Worm (Caenorhabditis elegans): ENCODE data around the gene sdz-21.

sdz-21 gene

DNA sequence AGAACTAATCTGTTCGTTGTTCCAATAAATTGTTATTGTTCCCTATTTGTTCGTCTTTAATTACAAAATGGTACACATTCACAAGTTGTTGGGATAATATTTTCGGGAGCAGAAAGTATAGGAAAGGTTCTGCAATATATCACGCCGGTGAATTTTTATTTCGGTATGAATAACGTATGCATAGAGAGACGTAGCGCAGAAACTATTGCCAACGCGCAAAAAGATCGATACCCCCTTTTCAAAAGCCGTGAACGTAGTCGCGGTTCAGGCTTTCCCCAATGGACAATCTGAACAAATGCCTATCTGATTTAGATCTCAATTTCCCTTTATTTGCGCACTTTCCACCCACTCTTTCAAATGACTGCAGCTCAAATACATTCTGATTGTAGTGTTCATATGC lies 23.3 kb upstream of the sdz-21 start, which contains the start of gene pst-2:
Gene pst-2 (plus strand): TSS at position 293 of the 400 bp plus-strand sequence.
- peak; percentile 27 for TF ChIP-seq tlf-1 (GFP tag; optimal IDR thresholded peaks at IDR 0.05)
- TF ChIP-seq nhr-27 (tag; optimal IDR thresholded peaks at IDR 0.05): no peak
- 0 out of 2 replicates have a peak, but pooled peaks have one; percentile 6 for TF ChIP-seq hmg-1.2 (GFP tag; IDR thresholded peaks at IDR 0.05)
- TF ChIP-seq ceh-91 (GFP tag; IDR thresholded peaks at IDR 0.05): no peak
- peak; percentile 66; the same call in 1 of the 2 replicates for TF ChIP-seq madf-6 (GFP tag; IDR thresholded peaks at IDR 0.05)
- peak; percentile 13 for TF ChIP-seq snpc-1.1 (tag; optimal IDR thresholded peaks at IDR 0.05; ENCODE audit: insufficient read depth)
- 0 out of 2 replicates have a peak, but pooled peaks have one; percentile 6 for TF ChIP-seq Y95B8A.8 (GFP tag; IDR thresholded peaks at IDR 0.05)
- TF ChIP-seq F33H1.4 (GFP tag; IDR thresholded peaks at IDR 0.05): peak; percentile 22; the same call in 1 of the 2 replicates
- peak; percentile 13 for TF ChIP-seq chd-7 (tag; optimal IDR thresholded peaks at IDR 0.05)
- TF ChIP-seq unc-130 (GFP tag; optimal IDR thresholded peaks at IDR 0.05): peak; percentile 1
- TF ChIP-seq B0336.3 (GFP tag; IDR thresholded peaks at IDR 0.05): peak; percentile 14; the same call in 1 of the 2 replicates
- TF ChIP-seq nhr-179 (tag; optimal IDR thresholded peaks at IDR 0.05): no peak
- TF ChIP-seq lag-1 (GFP tag; IDR thresholded peaks at IDR 0.05): no peak
- peak; percentile 37; the same call in 1 of the 2 replicates for TF ChIP-seq attf-6 (GFP tag; IDR thresholded peaks at IDR 0.05)
- TF ChIP-seq xnd-1 (tag; optimal IDR thresholded peaks at IDR 0.05): peak; percentile 3
- TF ChIP-seq pbrm-1 (GFP tag; IDR thresholded peaks at IDR 0.05): peak; percentile 43; the same call in 1 of the 2 replicates
- TF ChIP-seq ztf-22 (GFP tag; optimal IDR thresholded peaks at IDR 0.05): no peak
- peak; percentile 64; the same call in 1 of the 2 replicates for TF ChIP-seq hsf-1 (GFP tag; IDR thresholded peaks at IDR 0.05)
- TF ChIP-seq F55B11.4 (tag; optimal IDR thresholded peaks at IDR 0.05; ENCODE audit: borderline replicate concordance, insufficient read depth): no peak
- TF ChIP-seq ama-1 (optimal IDR thresholded peaks at IDR 0.05): no peak
- TF ChIP-seq ama-1 (GFP tag; optimal IDR thresholded peaks at IDR 0.05): peak in 1 of 2 experiments; percentile 37
- TF ChIP-seq zim-3 (tag; optimal IDR thresholded peaks at IDR 0.05): no peak
- peak; percentile 45; the same call in 1 of the 2 replicates for TF ChIP-seq rcor-1 (GFP tag; IDR thresholded peaks at IDR 0.05)
- peak; percentile 72; the same call in 1 of the 2 replicates for TF ChIP-seq Y53G8AR.9 (GFP tag; conservative IDR thresholded peaks at IDR 0.05)
- peak; percentile 49 for TF ChIP-seq lin-54 (GFP tag; optimal IDR thresholded peaks at IDR 0.05)
- no peak for TF ChIP-seq ets-4 (GFP tag; optimal IDR thresholded peaks at IDR 0.05)
- TF ChIP-seq F49E8.2 (tag; optimal IDR thresholded peaks at IDR 0.05; ENCODE audit: insufficient read depth): peak; percentile 90
- 0 out of 2 replicates have a peak, but pooled peaks have one; percentile 13 for TF ChIP-seq egl-44 (GFP tag; IDR thresholded peaks at IDR 0.05)
- TF ChIP-seq him-1 (tag; optimal IDR thresholded peaks at IDR 0.05): peak; percentile 47
- peak; percentile 12; the same call in 1 of the 2 replicates for TF ChIP-seq ztf-25 (GFP tag; IDR thresholded peaks at IDR 0.05)
- 0 out of 2 replicates have a peak, but pooled peaks have one; percentile 25 for TF ChIP-seq ekl-4 (GFP tag; IDR thresholded peaks at IDR 0.05)
- TF ChIP-seq ceh-58 (GFP tag; IDR thresholded peaks at IDR 0.05): peak; percentile 67; the same call in 1 of the 2 replicates
- TF ChIP-seq F57A8.1 (GFP tag; optimal IDR thresholded peaks at IDR 0.05): no peak
- peak; percentile 74 for TF ChIP-seq hrde-1 (tag; optimal IDR thresholded peaks at IDR 0.05; ENCODE audit: borderline replicate concordance)
- TF ChIP-seq snpc-3.4 (tag; optimal IDR thresholded peaks at IDR 0.05): peak; percentile 70

DNA sequence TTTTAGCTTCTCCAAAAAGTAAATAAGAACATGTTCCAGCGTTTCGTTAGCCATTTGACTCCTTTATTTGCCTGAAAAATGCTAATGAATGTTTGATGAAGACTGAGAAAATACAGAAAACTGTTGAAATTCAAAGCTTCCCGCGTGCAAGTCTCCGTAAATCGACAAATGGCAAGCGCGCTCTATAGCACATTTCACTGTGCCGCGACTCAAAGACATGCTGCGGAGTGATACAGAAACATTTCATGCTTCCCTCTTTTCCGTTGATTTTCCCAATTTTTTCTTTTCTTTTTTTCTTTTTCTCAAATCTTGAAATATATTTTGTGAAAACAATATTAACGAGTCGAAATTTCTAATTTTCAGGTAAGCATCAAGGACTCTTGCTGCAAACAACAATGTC lies 22.1 kb upstream of the sdz-21 start, which contains the start of the genes ska-3 and rps-12:
Gene ska-3 (minus strand): TSS at position 71 of the 400 bp plus-strand sequence.
Gene rps-12 (plus strand): TSS at position 364 of the 400 bp plus-strand sequence.
- TF ChIP-seq snpc-1.3 (tag; optimal IDR thresholded peaks at IDR 0.05; ENCODE audit: insufficient read depth) (peak; percentile 88), egl-18 (GFP tag; IDR thresholded peaks at IDR 0.05) (peak; percentile 89), ama-1 (optimal IDR thresholded peaks at IDR 0.05) (peak; percentile 7), ama-1 (GFP tag; optimal IDR thresholded peaks at IDR 0.05) (no peak), efl-1 (GFP tag; optimal IDR thresholded peaks at IDR 0.05) (peak; percentile 93), ztf-26 (tag; optimal IDR thresholded peaks at IDR 0.05) (peak; percentile 95), ztf-25 (GFP tag; IDR thresholded peaks at IDR 0.05) (no peak), sdz-38 (tag; optimal IDR thresholded peaks at IDR 0.05) (no peak), B0019.2 (GFP tag; conservative IDR thresholded peaks at IDR 0.05) (peak; percentile 81), F52B5.7 (tag; optimal IDR thresholded peaks at IDR 0.05) (peak; percentile 66), ccch-3 (GFP tag; optimal IDR thresholded peaks at IDR 0.05) (no peak), F57A8.1 (GFP tag; optimal IDR thresholded peaks at IDR 0.05) (no peak), ztf-18 (tag; optimal IDR thresholded peaks at IDR 0.05) (peak; percentile 79), ztf-6 (GFP tag; IDR thresholded peaks at IDR 0.05) (peak; percentile 86), snpc-1.1 (tag; optimal IDR thresholded peaks at IDR 0.05; ENCODE audit: insufficient read depth) (peak; percentile 78), zim-3 (tag; optimal IDR thresholded peaks at IDR 0.05) (peak; percentile 36), snpc-3.4 (tag; optimal IDR thresholded peaks at IDR 0.05) (peak; percentile 93), rpc-1 (optimal IDR thresholded peaks at IDR 0.05) (peak; percentile 17), rpc-1 (tag; optimal IDR thresholded peaks at IDR 0.05) (peak; percentile 0), chd-7 (tag; optimal IDR thresholded peaks at IDR 0.05) (peak; percentile 82), nhr-179 (tag; optimal IDR thresholded peaks at IDR 0.05) (no peak)
